Fruit fly (Drosophila melanogaster) whole organism, embryonic: ENCODE data around the gene Jon99Ciii.

Source experiments
- B-H2 ChIP-seq: fragments of 200-800 bp; sonication (Bioruptor generic); optimal IDR thresholded peaks from 2 replicates; lab custom pipeline; 2018; ENCODE audit warnings: missing biosample characterization, mild to moderate bottlenecking, missing genetic modification characterization
- Bgb ChIP-seq: fragments of 200-800 bp; sonication (Bioruptor generic); IDR thresholded peaks from 2 replicates; pipeline ENCODE4 v1.3.6; 2022; ENCODE audit warnings: missing biosample characterization, missing genetic modification characterization; ENCODE audit not compliant: partially characterized antibody
- BtbVII ChIP-seq: fragments of 200-800 bp; sonication (Bioruptor generic); optimal IDR thresholded peaks from 3 replicates; lab custom pipeline; 2017; ENCODE audit warnings: missing biosample characterization, mild to moderate bottlenecking, missing genetic modification characterization
- CG10267 ChIP-seq: fragments of 200-800 bp; sonication (Bioruptor generic); optimal IDR thresholded peaks from 2 replicates; lab custom pipeline; 2018; ENCODE audit warnings: missing biosample characterization, mild to moderate bottlenecking, missing genetic modification characterization, moderate library complexity
- CG10431 ChIP-seq: fragments of 200-800 bp; sonication (Bioruptor generic); optimal IDR thresholded peaks from 3 replicates; lab custom pipeline; 2018; ENCODE audit warnings: missing biosample characterization, mild to moderate bottlenecking, missing genetic modification characterization
- CG11247 ChIP-seq: fragments of 200-800 bp; sonication (Bioruptor generic); IDR thresholded peaks from 2 replicates; pipeline ENCODE4 v1.3.6; 2022; ENCODE audit warnings: missing biosample characterization, missing genetic modification characterization
- CG12744 ChIP-seq: fragments of 200-800 bp; sonication (Bioruptor generic); optimal IDR thresholded peaks from 2 replicates; lab custom pipeline; 2016; ENCODE audit warnings: missing biosample characterization, missing genetic modification characterization
- CG15601 ChIP-seq: fragments of 200-800 bp; sonication (Bioruptor generic); optimal IDR thresholded peaks from 3 replicates; lab custom pipeline; 2019; ENCODE audit warnings: missing biosample characterization, mild to moderate bottlenecking, missing genetic modification characterization, moderate library complexity
- CG1647 ChIP-seq: fragments of 200-800 bp; sonication (Bioruptor generic); optimal IDR thresholded peaks from 3 replicates; lab custom pipeline; 2016; ENCODE audit warnings: missing biosample characterization, missing genetic modification characterization
- CG17568 ChIP-seq: fragments of 200-800 bp; sonication (Bioruptor generic); optimal IDR thresholded peaks from 2 replicates; lab custom pipeline; 2018; ENCODE audit warnings: missing biosample characterization, mild to moderate bottlenecking, missing genetic modification characterization, moderate library complexity
- CG18599 ChIP-seq: fragments of 200-800 bp; sonication (Bioruptor generic); optimal IDR thresholded peaks from 3 replicates; lab custom pipeline; 2017; ENCODE audit warnings: missing biosample characterization, missing genetic modification characterization, mild to moderate bottlenecking, moderate library complexity, missing genetic modification reagents
- CG2129 ChIP-seq: fragments of 200-800 bp; sonication (Bioruptor generic); IDR thresholded peaks from 2 replicates; pipeline ENCODE4 v1.3.6; 2022; ENCODE audit warnings: missing biosample characterization, missing genetic modification characterization; ENCODE audit not compliant: partially characterized antibody
- CG34376 ChIP-seq: fragments of 200-800 bp; sonication (Bioruptor generic); optimal IDR thresholded peaks from 2 replicates; lab custom pipeline; 2018; ENCODE audit warnings: missing biosample characterization, mild to moderate bottlenecking, missing genetic modification characterization
- CG42726 ChIP-seq: fragments of 200-800 bp; sonication (Bioruptor generic); IDR thresholded peaks from 2 replicates; pipeline ENCODE4 v1.3.6; 2022; ENCODE audit warnings: missing biosample characterization, missing genetic modification characterization; ENCODE audit not compliant: partially characterized antibody
- CG6791 ChIP-seq: fragments of 200-800 bp; sonication (Bioruptor generic); IDR thresholded peaks from 3 replicates; pipeline ENCODE4 v1.3.6; 2022; ENCODE audit warnings: missing biosample characterization, missing genetic modification characterization; ENCODE audit not compliant: partially characterized antibody
- CG7372 ChIP-seq: fragments of 200-800 bp; sonication (Bioruptor generic); IDR thresholded peaks from 2 replicates; pipeline ENCODE4 v1.3.6; 2022; ENCODE audit warnings: missing biosample characterization, missing genetic modification characterization
- CG7963 ChIP-seq: fragments of 200-800 bp; sonication (Bioruptor generic); IDR thresholded peaks from 3 replicates; pipeline ENCODE4 v1.3.6; 2022; ENCODE audit warnings: missing biosample characterization, missing genetic modification characterization; ENCODE audit not compliant: partially characterized antibody
- CG9437 ChIP-seq: fragments of 200-800 bp; sonication (Bioruptor generic); optimal IDR thresholded peaks from 2 replicates; lab custom pipeline; 2018; ENCODE audit warnings: missing biosample characterization, mild to moderate bottlenecking, missing genetic modification characterization
- CG9727 ChIP-seq: fragments of 200-800 bp; sonication (Bioruptor generic); optimal IDR thresholded peaks from 3 replicates; lab custom pipeline; 2017; ENCODE audit warnings: missing biosample characterization, mild to moderate bottlenecking, missing genetic modification characterization
- CTCF ChIP-seq: fragments of 200-800 bp; sonication (Bioruptor generic); optimal IDR thresholded peaks from 2 replicates; lab custom pipeline; 2017; ENCODE audit warnings: missing biosample characterization, mild to moderate bottlenecking, missing genetic modification characterization, moderate library complexity
- Hmx ChIP-seq: fragments of 200-800 bp; sonication (Bioruptor generic); optimal IDR thresholded peaks from 2 replicates; lab custom pipeline; 2016; ENCODE audit warnings: missing biosample characterization, missing genetic modification characterization
- Hr78 ChIP-seq, 2 experiments: fragments of 200-800 bp in 1 of 2; fragments of >200 bp in 1 of 2; sonication (Bioruptor generic) in 1 of 2; optimal IDR thresholded peaks; 2 replicates each; lab custom pipeline; 2017 to 2019; ENCODE audit warnings: missing biosample characterization in 2 of 2, missing genetic modification characterization in 2 of 2, mild to moderate bottlenecking in 1 of 2, moderate library complexity in 1 of 2
- Med ChIP-seq: fragments of 200-800 bp; sonication (Bioruptor generic); peaks from one replicate; lab custom pipeline; 2016; ENCODE audit warnings: missing biosample characterization, missing genetic modification characterization, mild to moderate bottlenecking, inconsistent platforms, moderate library complexity
- Mes4 ChIP-seq: fragments of 200-800 bp; sonication (Bioruptor generic); optimal IDR thresholded peaks from 2 replicates; lab custom pipeline; 2016; ENCODE audit warnings: missing biosample characterization, missing genetic modification characterization
- NC2β ChIP-seq: fragments of 200-800 bp; sonication (Bioruptor generic); optimal IDR thresholded peaks from 2 replicates; lab custom pipeline; 2016; ENCODE audit warnings: missing biosample characterization, missing genetic modification characterization
- Ravus ChIP-seq: fragments of 200-800 bp; sonication (Bioruptor generic); IDR thresholded peaks from 2 replicates; pipeline ENCODE4 v1.3.6; 2022; ENCODE audit warnings: missing biosample characterization, missing genetic modification characterization
- Ssrp ChIP-seq: fragments of 200-800 bp; sonication (Bioruptor generic); optimal IDR thresholded peaks from 2 replicates; lab custom pipeline; 2018; ENCODE audit warnings: missing biosample characterization, mild to moderate bottlenecking, missing genetic modification characterization, moderate library complexity
- bigmax ChIP-seq: fragments of 200-800 bp; sonication (Bioruptor generic); optimal IDR thresholded peaks from 2 replicates; lab custom pipeline; 2018; ENCODE audit warnings: missing biosample characterization, mild to moderate bottlenecking, missing genetic modification characterization
- dan ChIP-seq: fragments of 200-800 bp; sonication (Bioruptor generic); IDR thresholded peaks from 2 replicates; pipeline ENCODE4 v1.3.6; 2022; ENCODE audit warnings: missing biosample characterization, missing genetic modification characterization
- exex ChIP-seq: fragments of 200-800 bp; sonication (Bioruptor generic); optimal IDR thresholded peaks from 4 replicates; lab custom pipeline; 2018; ENCODE audit warnings: missing biosample characterization, mild to moderate bottlenecking, missing genetic modification characterization, moderate library complexity
- fd102C ChIP-seq: fragments of 200-800 bp; sonication (Bioruptor generic); optimal IDR thresholded peaks from 2 replicates; lab custom pipeline; 2018; ENCODE audit warnings: missing biosample characterization, mild to moderate bottlenecking, missing genetic modification characterization, moderate library complexity
- fd64A ChIP-seq: fragments of 200-800 bp; sonication (Bioruptor generic); optimal IDR thresholded peaks from 3 replicates; lab custom pipeline; 2018; ENCODE audit warnings: missing biosample characterization, mild to moderate bottlenecking, missing genetic modification characterization
- fu2 ChIP-seq: fragments of 200-800 bp; sonication (Bioruptor generic); optimal IDR thresholded peaks from 2 replicates; lab custom pipeline; 2016; ENCODE audit warnings: missing biosample characterization, missing genetic modification characterization
- gem ChIP-seq: fragments of 200-800 bp; sonication (Bioruptor generic); optimal IDR thresholded peaks from 2 replicates; lab custom pipeline; 2019; ENCODE audit warnings: missing biosample characterization, mild to moderate bottlenecking, missing genetic modification characterization, moderate library complexity
- her ChIP-seq: fragments of 200-800 bp; sonication (Bioruptor generic); optimal IDR thresholded peaks from 2 replicates; lab custom pipeline; 2016; ENCODE audit warnings: missing biosample characterization, missing genetic modification characterization
- jing ChIP-seq: fragments of 200-800 bp; sonication (Bioruptor generic); optimal IDR thresholded peaks from 2 replicates; lab custom pipeline; 2018; ENCODE audit warnings: missing biosample characterization, mild to moderate bottlenecking, missing genetic modification characterization
- lab ChIP-seq: fragments of 200-800 bp; sonication (Bioruptor generic); optimal IDR thresholded peaks from 3 replicates; lab custom pipeline; 2017; ENCODE audit warnings: missing biosample characterization, missing genetic modification characterization, mild to moderate bottlenecking, moderate library complexity, missing genetic modification reagents
- nau ChIP-seq: fragments of 200-800 bp; sonication (Bioruptor generic); optimal IDR thresholded peaks from 3 replicates; lab custom pipeline; 2017; ENCODE audit warnings: missing biosample characterization, mild to moderate bottlenecking, missing genetic modification characterization, missing genetic modification reagents
- nerfin-2 ChIP-seq: fragments of 200-800 bp; sonication (Bioruptor generic); IDR thresholded peaks from 2 replicates; pipeline ENCODE4 v1.3.6; 2022; ENCODE audit warnings: missing biosample characterization, missing genetic modification characterization; ENCODE audit not compliant: partially characterized antibody
- pan ChIP-seq, 4 experiments: fragments of >200 bp in 3 of 4; fragments of 200-800 bp in 1 of 4; sonication (Bioruptor generic) in 1 of 4; optimal IDR thresholded peaks in 3 of 4; IDR thresholded peaks in 1 of 4; 2 replicates each; pipeline versions ENCODE4 v1.3.6 to Lab custom; 2017 to 2022; ENCODE audit warnings: missing biosample characterization in 2 of 4, missing genetic modification characterization in 2 of 4, mixed read lengths in 1 of 4
- pros ChIP-seq: fragments of 200-800 bp; sonication (Bioruptor generic); optimal IDR thresholded peaks from 3 replicates; lab custom pipeline; 2019; ENCODE audit warnings: missing biosample characterization, mild to moderate bottlenecking, missing genetic modification characterization, moderate library complexity
- pum ChIP-seq: fragments of 200-800 bp; sonication (Bioruptor generic); optimal IDR thresholded peaks from 2 replicates; lab custom pipeline; 2016; ENCODE audit warnings: missing biosample characterization, missing genetic modification characterization
- sc ChIP-seq, 3 experiments: fragments of >200 bp in 2 of 3; fragments of 200-800 bp in 1 of 3; sonication (Bioruptor generic) in 1 of 3; optimal IDR thresholded peaks; 2 replicates in 2 of 3; 3 replicates in 1 of 3; lab custom pipeline; 2017; ENCODE audit warnings: mild to moderate bottlenecking in 1 of 3, missing biosample characterization in 1 of 3, missing genetic modification characterization in 1 of 3, missing genetic modification reagents in 1 of 3
- schlank ChIP-seq: fragments of 200-800 bp; sonication (Bioruptor generic); optimal IDR thresholded peaks from 2 replicates; lab custom pipeline; 2018; ENCODE audit warnings: missing biosample characterization, mild to moderate bottlenecking, missing genetic modification characterization
- sr ChIP-seq: fragments of 200-800 bp; sonication (Bioruptor generic); IDR thresholded peaks from 3 replicates; pipeline ENCODE4 v1.3.6; 2022; ENCODE audit warnings: missing biosample characterization, missing genetic modification characterization
- tna ChIP-seq: fragments of 200-800 bp; sonication (Bioruptor generic); IDR thresholded peaks from 2 replicates; pipeline ENCODE4 v1.3.6; 2022; ENCODE audit warnings: missing biosample characterization, missing genetic modification characterization; ENCODE audit not compliant: partially characterized antibody
- toy ChIP-seq: fragments of 200-800 bp; sonication (Bioruptor generic); IDR thresholded peaks from 2 replicates; pipeline ENCODE4 v1.3.6; 2022; ENCODE audit warnings: missing biosample characterization, missing genetic modification characterization
- twi ChIP-seq: fragments of 200-800 bp; optimal IDR thresholded peaks from 2 replicates; lab custom pipeline; 2019; ENCODE audit warnings: missing biosample characterization, mild to moderate bottlenecking, missing genetic modification characterization, moderate library complexity
- zfh2 ChIP-seq: fragments of 200-800 bp; sonication (Bioruptor generic); optimal IDR thresholded peaks from 2 replicates; lab custom pipeline; 2016; ENCODE audit warnings: missing biosample characterization, missing genetic modification characterization

Jon99Ciii gene

DNA sequence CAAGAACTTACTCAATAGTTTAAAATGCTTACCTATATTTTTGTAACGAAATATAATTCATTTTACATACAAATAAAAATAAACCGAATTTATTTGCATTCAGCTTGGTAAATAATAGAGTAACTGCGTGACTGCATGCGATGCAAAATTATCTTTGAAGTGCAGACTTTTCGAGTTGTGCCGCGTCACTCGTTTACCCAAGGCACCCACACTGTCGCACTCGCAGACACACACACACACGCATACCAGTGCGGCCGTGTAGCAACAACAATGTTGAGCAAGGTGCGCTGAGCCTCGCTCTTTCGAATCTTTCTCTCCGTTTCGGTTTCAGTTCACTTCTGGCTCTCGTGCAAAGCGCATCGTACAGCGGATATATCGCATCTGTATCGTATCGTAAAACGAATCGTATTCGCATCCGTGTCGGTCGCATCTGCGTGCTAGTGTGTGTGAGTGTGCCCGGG, 45.3 kb upstream of the Jon99Ciii start, which contains the start of gene CG31038 (continued):
- TF ChIP-seq twi (tag; lab: Kevin White, UChicago) = no peak
- no peak for TF ChIP-seq nau (GFP tag; lab: Kevin White, UChicago)
- peak; percentile 56 for TF ChIP-seq Bgb (GFP tag; lab: Robert Waterston, UW)
- no peak for TF ChIP-seq nerfin-2
- peak; percentile 34 for TF ChIP-seq pros (GFP tag; lab: Kevin White, UChicago)
- no peak for TF ChIP-seq NC2β (GFP tag; lab: Kevin White, UChicago)
- TF ChIP-seq schlank (tag; lab: Kevin White, UChicago) = no peak
- no peak for TF ChIP-seq gem (tag; lab: Kevin White, UChicago)
- TF ChIP-seq CG6791 (GFP tag; lab: Robert Waterston, UW) = peak; percentile 69; the same call in 2 of the 3 replicates
- TF ChIP-seq CG9727 (GFP tag; lab: Kevin White, UChicago) = peak; percentile 10
- TF ChIP-seq zfh2 (GFP tag; lab: Kevin White, UChicago) = no peak
- TF ChIP-seq BtbVII = no peak
- TF ChIP-seq CG10431 (GFP tag; lab: Kevin White, UChicago) = no peak
- TF ChIP-seq Ravus (GFP tag; lab: Robert Waterston, UW) = no peak
- no peak for TF ChIP-seq fd64A (GFP tag; lab: Kevin White, UChicago)
- TF ChIP-seq pan (optimal IDR thresholded peaks at IDR 0.05; lab: Kevin White, UChicago) = no peak
- peak in 1 of 2 experiments; percentile 62 for TF ChIP-seq pan (GFP tag; optimal IDR thresholded peaks at IDR 0.05 in 1 of 2, IDR thresholded peaks at IDR 0.05 in 1 of 2)
- TF ChIP-seq CG7372 = no peak
- no peak for TF ChIP-seq CTCF (GFP tag; lab: Kevin White, UChicago)
- peak; percentile 33; the same call in 1 of the 3 replicates for TF ChIP-seq CG7963
- TF ChIP-seq B-H2 (GFP tag; lab: Kevin White, UChicago) = no peak
- no peak for TF ChIP-seq dan (GFP tag; lab: Robert Waterston, UW)
- TF ChIP-seq CG17568 (GFP tag; lab: Kevin White, UChicago) = no peak
- no peak for TF ChIP-seq CG12744 (GFP tag; lab: Kevin White, UChicago)
- TF ChIP-seq CG2129 (GFP tag; lab: Robert Waterston, UW) = no peak
- TF ChIP-seq CG42726 (GFP tag; lab: Robert Waterston, UW) = peak; percentile 63; the same call in 1 of the 2 replicates
- peak; percentile 50; the same call in 1 of the 2 replicates for TF ChIP-seq tna (GFP tag; lab: Robert Waterston, UW)
- TF ChIP-seq sc (optimal IDR thresholded peaks at IDR 0.05; lab: Kevin White, UChicago) = no peak
- no peak for TF ChIP-seq sc (GFP tag; optimal IDR thresholded peaks at IDR 0.05; lab: Kevin White, UChicago)
- no peak for TF ChIP-seq Hmx (GFP tag; lab: Kevin White, UChicago)
- TF ChIP-seq her (GFP tag; lab: Kevin White, UChicago) = peak; percentile 54
- TF ChIP-seq Hr78 (GFP tag; optimal IDR thresholded peaks at IDR 0.05; lab: Kevin White, UChicago) = peak in 1 of 2 experiments; percentile 38
- no peak for TF ChIP-seq jing
- TF ChIP-seq CG1647 = no peak
- TF ChIP-seq sr = no peak
- peak; percentile 88 for TF ChIP-seq Med (GFP tag; lab: Kevin White, UChicago)
- no peak for TF ChIP-seq bigmax (GFP tag; lab: Kevin White, UChicago)
- TF ChIP-seq lab = no peak
- TF ChIP-seq CG34376 (GFP tag; lab: Kevin White, UChicago) = no peak
- no peak for TF ChIP-seq Ssrp
- TF ChIP-seq CG10267 (tag; lab: Kevin White, UChicago) = no peak
- no peak for TF ChIP-seq CG9437
- TF ChIP-seq toy (GFP tag; lab: Robert Waterston, UW) = no peak
- peak; percentile 15 for TF ChIP-seq CG18599 (GFP tag; lab: Kevin White, UChicago)
- no peak for TF ChIP-seq fd102C (GFP tag; lab: Kevin White, UChicago)
- TF ChIP-seq Mes4 (GFP tag; lab: Kevin White, UChicago) = no peak
- no peak for TF ChIP-seq CG11247 (GFP tag; lab: Robert Waterston, UW)
- no peak for TF ChIP-seq exex (tag; lab: Kevin White, UChicago)
- no peak for TF ChIP-seq pum
- peak; percentile 80 for TF ChIP-seq CG15601 (tag; lab: Kevin White, UChicago)
- TF ChIP-seq fu2 = no peak
